Worm (Caenorhabditis elegans) whole organism, early embryonic: ENCODE results near the gene slt-1.

Source experiments
- ama-1 ChIP-seq: fragments of 150-350 bp; optimal IDR thresholded peaks from 2 replicates; lab custom pipeline; 2014
- flt-1 ChIP-seq: fragments of 200-800 bp; sonication (Bioruptor generic); IDR thresholded peaks from 2 replicates; pipeline ENCODE4 v1.3.6; 2022; ENCODE audit warnings: missing genetic modification characterization, missing compliant biosample characterization
- hmbx-1 ChIP-seq: sonication (generic microtip); optimal IDR thresholded peaks from 2 replicates; lab custom pipeline; 2016; ENCODE audit warnings: mild to moderate bottlenecking, missing genetic modification characterization, missing compliant biosample characterization
- hnd-1 ChIP-seq: sonication (generic microtip); optimal IDR thresholded peaks from 2 replicates; lab custom pipeline; 2016; ENCODE audit warnings: missing genetic modification characterization, missing compliant biosample characterization
- pes-1 ChIP-seq: fragments of 200-800 bp; sonication (Bioruptor generic); IDR thresholded peaks from 2 replicates; pipeline ENCODE4 v1.3.6; 2022; ENCODE audit warnings: missing genetic modification reagents, missing genetic modification characterization, missing compliant biosample characterization
- scrt-1 ChIP-seq: fragments of 200-800 bp; sonication (Bioruptor generic); IDR thresholded peaks from 2 replicates; pipeline ENCODE4 v1.3.6; 2022; ENCODE audit warnings: missing genetic modification characterization, missing compliant biosample characterization
- tra-4 ChIP-seq: sonication (generic microtip); optimal IDR thresholded peaks from 2 replicates; lab custom pipeline; 2017; ENCODE audit warnings: missing genetic modification characterization, missing compliant biosample characterization

DNA sequence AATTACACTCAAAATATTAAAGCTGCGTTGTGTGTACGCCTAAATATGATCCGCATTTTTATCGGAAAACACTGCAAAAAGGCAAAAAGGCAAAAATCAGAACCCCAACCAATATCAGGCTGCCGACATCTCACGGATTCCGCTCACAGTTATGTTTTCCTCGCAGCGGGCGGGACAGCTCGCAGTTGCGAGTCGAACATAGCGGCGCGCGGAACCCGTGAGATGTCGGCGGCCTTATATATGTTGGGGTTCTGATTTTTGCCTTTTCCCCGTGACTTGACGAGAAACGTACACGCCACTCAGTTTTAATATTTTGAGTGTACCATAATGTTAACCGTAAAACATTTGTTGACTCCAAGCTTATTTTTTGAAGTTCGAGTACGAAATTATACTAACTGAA, 36.7 kb upstream of the slt-1 start:
- TF ChIP-seq pes-1 (no peak), tra-4 (tag; lab: Kevin White, UChicago) (no peak), ama-1 (no peak), scrt-1 (GFP tag; lab: Robert Waterston, UW) (no peak), hnd-1 (no peak), flt-1 (GFP tag; lab: Robert Waterston, UW) (no peak), hmbx-1 (no peak)
